Fruit fly (Drosophila melanogaster) whole organism, prepupa: ENCODE measurements around the gene Glos.
A peak's percentile ranks its signal among the peaks of the same experiment; 100 is the strongest.
"Not testable (repeated sequence)": the region's sequence is repeated elsewhere in the genome, so short reads cannot be mapped to it uniquely, and the experiment has no call there.

Experiments used
- Blimp-1 ChIP-seq: fragments of 200-800 bp; sonication (Bioruptor generic); optimal IDR thresholded peaks from 3 replicates; lab custom pipeline; 2017; ENCODE audit warnings: missing biosample characterization, missing genetic modification characterization, mild to moderate bottlenecking, moderate library complexity, missing genetic modification reagents
- CG10631 ChIP-seq: fragments of 200-800 bp; sonication (Bioruptor generic); optimal IDR thresholded peaks from 2 replicates; lab custom pipeline; 2016; ENCODE audit warnings: missing biosample characterization, missing genetic modification characterization
- CG15336 ChIP-seq: fragments of 200-800 bp; sonication (Bioruptor generic); IDR thresholded peaks from 2 replicates; pipeline ENCODE4 v1.3.6; 2022; ENCODE audit warnings: missing biosample characterization, missing genetic modification characterization
- CG16779 ChIP-seq: fragments of 200-800 bp; sonication (Bioruptor generic); optimal IDR thresholded peaks from 3 replicates; lab custom pipeline; 2017; ENCODE audit warnings: missing biosample characterization, mild to moderate bottlenecking, missing genetic modification characterization
- CG3919 ChIP-seq: fragments of 200-800 bp; sonication (Bioruptor generic); optimal IDR thresholded peaks from 3 replicates; lab custom pipeline; 2016; ENCODE audit warnings: missing biosample characterization, missing genetic modification characterization
- CG6163 ChIP-seq: fragments of 200-800 bp; sonication (Bioruptor generic); IDR thresholded peaks from 3 replicates; pipeline ENCODE4 v1.3.6; 2022; ENCODE audit warnings: missing biosample characterization, missing genetic modification characterization
- CG6276 ChIP-seq: fragments of 200-800 bp; sonication (Bioruptor generic); optimal IDR thresholded peaks from 2 replicates; lab custom pipeline; 2017; ENCODE audit warnings: missing biosample characterization, mild to moderate bottlenecking, missing genetic modification characterization
- CG7368 ChIP-seq: fragments of 200-800 bp; sonication (Bioruptor generic); optimal IDR thresholded peaks from 3 replicates; lab custom pipeline; 2016; ENCODE audit warnings: missing biosample characterization, missing genetic modification characterization
- CG8119 ChIP-seq: fragments of 200-800 bp; sonication (Bioruptor generic); IDR thresholded peaks from 3 replicates; pipeline ENCODE4 v1.3.6; 2022; ENCODE audit warnings: missing biosample characterization, missing genetic modification characterization
- CG8319 ChIP-seq: fragments of 200-800 bp; sonication (Bioruptor generic); optimal IDR thresholded peaks from 3 replicates; lab custom pipeline; 2016; ENCODE audit warnings: missing biosample characterization, missing genetic modification characterization
- CG8632 ChIP-seq: fragments of 200-800 bp; sonication (Bioruptor generic); optimal IDR thresholded peaks from 3 replicates; lab custom pipeline; 2016; ENCODE audit warnings: missing biosample characterization, missing genetic modification characterization
- Eip78C ChIP-seq: fragments of 200-800 bp; sonication (Bioruptor generic); peaks from one replicate; lab custom pipeline; 2016; ENCODE audit warnings: missing biosample characterization, missing genetic modification characterization
- Eip93F ChIP-seq: fragments of 200-800 bp; sonication (Bioruptor generic); optimal IDR thresholded peaks from 2 replicates; lab custom pipeline; 2016; ENCODE audit warnings: missing biosample characterization, mild to moderate bottlenecking, missing genetic modification characterization
- Ets96B ChIP-seq: fragments of 200-800 bp; optimal IDR thresholded peaks from 2 replicates; lab custom pipeline; 2019; ENCODE audit warnings: missing biosample characterization, mild to moderate bottlenecking, missing genetic modification characterization, moderate library complexity
- Hr39 ChIP-seq: fragments of 200-800 bp; sonication (Bioruptor generic); optimal IDR thresholded peaks from 2 replicates; lab custom pipeline; 2016; ENCODE audit warnings: missing biosample characterization, missing genetic modification characterization
- OdsH ChIP-seq: fragments of 200-800 bp; sonication (Bioruptor generic); optimal IDR thresholded peaks from 3 replicates; lab custom pipeline; 2016; ENCODE audit warnings: missing biosample characterization, missing genetic modification characterization
- Sox102F ChIP-seq: fragments of 200-800 bp; sonication (Bioruptor generic); optimal IDR thresholded peaks from 2 replicates; lab custom pipeline; 2016; ENCODE audit warnings: missing biosample characterization, mild to moderate bottlenecking, missing genetic modification characterization
- Sox14 ChIP-seq: fragments of 200-800 bp; sonication (Bioruptor generic); optimal IDR thresholded peaks from 3 replicates; lab custom pipeline; 2016; ENCODE audit warnings: missing biosample characterization, missing genetic modification characterization
- cyc ChIP-seq: fragments of 200-800 bp; sonication (Bioruptor generic); optimal IDR thresholded peaks from 3 replicates; lab custom pipeline; 2016; ENCODE audit warnings: missing biosample characterization, missing genetic modification characterization
- dac ChIP-seq: fragments of 200-800 bp; sonication (Bioruptor generic); optimal IDR thresholded peaks from 2 replicates; lab custom pipeline; 2017; ENCODE audit warnings: missing biosample characterization, mild to moderate bottlenecking, missing genetic modification characterization
- eg ChIP-seq: fragments of 200-800 bp; sonication (Bioruptor generic); IDR thresholded peaks from 3 replicates; pipeline ENCODE4 v1.3.6; 2022; ENCODE audit warnings: missing biosample characterization, missing genetic modification characterization
- fkh ChIP-seq: fragments of 200-800 bp; sonication (Bioruptor generic); optimal IDR thresholded peaks from 3 replicates; lab custom pipeline; 2017; ENCODE audit warnings: missing biosample characterization, mild to moderate bottlenecking, missing genetic modification characterization, moderate library complexity
- lz ChIP-seq: fragments of 200-800 bp; sonication (Bioruptor generic); optimal IDR thresholded peaks from 3 replicates; lab custom pipeline; 2016; ENCODE audit warnings: missing biosample characterization, missing genetic modification characterization
- pdm3 ChIP-seq: fragments of 200-800 bp; sonication (Bioruptor generic); optimal IDR thresholded peaks from 3 replicates; lab custom pipeline; 2016; ENCODE audit warnings: missing biosample characterization, missing genetic modification characterization
- spab ChIP-seq: fragments of 200-800 bp; sonication (Bioruptor generic); optimal IDR thresholded peaks from 2 replicates; lab custom pipeline; 2017; ENCODE audit warnings: missing biosample characterization, mild to moderate bottlenecking, missing genetic modification characterization, missing genetic modification reagents
- ss ChIP-seq, 2 experiments: fragments of 200-800 bp; sonication (Bioruptor generic); optimal IDR thresholded peaks; 2 replicates in 1 of 2; 3 replicates in 1 of 2; lab custom pipeline; 2017 to 2018; ENCODE audit warnings: mild to moderate bottlenecking in 2 of 2, missing biosample characterization in 2 of 2, missing genetic modification characterization in 2 of 2, moderate library complexity in 1 of 2
- svp ChIP-seq: fragments of 200-800 bp; sonication (Bioruptor generic); peaks from one replicate; lab custom pipeline; 2016; ENCODE audit warnings: missing biosample characterization, missing genetic modification characterization
- vri ChIP-seq: fragments of 200-800 bp; sonication (Bioruptor generic); optimal IDR thresholded peaks from 3 replicates; lab custom pipeline; 2016; ENCODE audit warnings: missing biosample characterization, mild to moderate bottlenecking, missing genetic modification characterization

Gene Glos

dm6 chrX:3931669-3932068, 4.6 kb upstream of the Glos start (continued):
- TF ChIP-seq Hr39 (peak; percentile 12), CG6163 (GFP tag; lab: Robert Waterston, UW) (peak; percentile 79), spab (GFP tag; lab: Kevin White, UChicago) (peak; percentile 52), CG8319 (GFP tag; lab: Kevin White, UChicago) (no peak), cyc (GFP tag; lab: Kevin White, UChicago) (peak; percentile 3), CG7368 (GFP tag; lab: Kevin White, UChicago) (no peak), pdm3 (GFP tag; lab: Kevin White, UChicago) (peak; percentile 28), lz (GFP tag; lab: Kevin White, UChicago) (peak; percentile 24), CG8119 (GFP tag; lab: Robert Waterston, UW) (peak; percentile 71), CG15336 (GFP tag; lab: Robert Waterston, UW) (peak; percentile 76), Eip93F (GFP tag; lab: Kevin White, UChicago) (no peak), Ets96B (tag; lab: Kevin White, UChicago) (peak; percentile 55), Sox102F (peak; percentile 27), Sox14 (peak; percentile 19)

- not testable (repeated sequence) for TF ChIP-seq dac, pdm3, fkh (GFP tag; lab: Kevin White, UChicago)
Measured at dm6 chrX:3940547-3940946, 4.2 kb downstream of the Glos start, which contains the start of gene Gem4b. Gene Gem4b, plus strand, starts transcription at chrX:3940847.

- not testable (repeated sequence) for TF ChIP-seq OdsH (GFP tag; lab: Kevin White, UChicago); Hr39; CG8319 (GFP tag; lab: Kevin White, UChicago)
Measured at dm6 chrX:3944743-3945142, 8.4 kb downstream of the Glos start, which contains the start of gene Gem4c. Gene Gem4c, plus strand, starts transcription at chrX:3945043.

DNA sequence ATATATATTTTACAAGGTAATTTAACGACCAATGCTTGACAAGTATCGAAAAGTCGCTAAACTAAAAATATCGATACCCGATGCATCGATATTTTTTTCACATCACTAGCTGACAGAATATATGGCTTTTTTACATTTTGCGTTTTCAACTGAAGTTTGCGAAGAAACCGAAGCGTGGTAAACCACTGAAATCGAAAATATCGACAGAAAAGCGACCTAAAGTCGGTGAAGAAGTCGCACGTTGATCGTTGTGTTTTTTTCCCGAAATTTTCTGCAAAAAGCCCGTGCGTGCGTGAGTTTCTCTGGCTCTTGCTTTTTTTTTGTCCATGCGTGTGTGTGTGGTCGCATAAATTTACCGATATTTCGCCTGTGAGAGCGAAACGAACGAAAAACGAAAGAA, 12.6 kb downstream of the Glos start, which contains the start of gene Vap33:
Vap33 (plus strand) TSS at position 87 of the 400 bp plus-strand sequence.
- no peak for TF ChIP-seq dac (GFP tag; lab: Kevin White, UChicago)
- TF ChIP-seq Eip78C (GFP tag; lab: Kevin White, UChicago), result peak; percentile 44
- TF ChIP-seq ss (GFP tag; optimal IDR thresholded peaks at IDR 0.05; lab: Kevin White, UChicago), result peak; percentile 39 to 48
- TF ChIP-seq CG16779 (tag; lab: Kevin White, UChicago), result peak; percentile 8
- TF ChIP-seq CG6276 (GFP tag; lab: Kevin White, UChicago), result peak; percentile 7
- TF ChIP-seq Eip93F (GFP tag; lab: Kevin White, UChicago), result no peak
- peak; percentile 57; the same call in 2 of the 3 replicates for TF ChIP-seq CG6163 (GFP tag; lab: Robert Waterston, UW)
- TF ChIP-seq eg, result 0 out of 3 replicates have a peak, but pooled peaks have one; percentile 41
- TF ChIP-seq, all 60 proteins: peak for 6

dm6 chrX:3949409-3950178, 13.3 kb downstream of the Glos start:
- no peak for TF ChIP-seq CG10631 (GFP tag; lab: Kevin White, UChicago)
- TF ChIP-seq vri (GFP tag; lab: Kevin White, UChicago), result peak; percentile 16
- TF ChIP-seq CG6163 (GFP tag; lab: Robert Waterston, UW), result peak; percentile 56; the same call in 2 of the 3 replicates
- peak; percentile 87 for TF ChIP-seq svp (GFP tag; lab: Kevin White, UChicago)
- peak; percentile 8 for TF ChIP-seq CG8632 (GFP tag; lab: Kevin White, UChicago)
- TF ChIP-seq eg, result peak; percentile 39; the same call in 2 of the 3 replicates
- peak in 1 of 2 experiments; percentile 47 for TF ChIP-seq ss (GFP tag; optimal IDR thresholded peaks at IDR 0.05; lab: Kevin White, UChicago)
- peak; percentile 47 for TF ChIP-seq Blimp-1 (GFP tag; lab: Kevin White, UChicago)
- no peak for TF ChIP-seq dac (GFP tag; lab: Kevin White, UChicago)
- TF ChIP-seq CG3919 (GFP tag; lab: Kevin White, UChicago), result no peak
